Worm (Caenorhabditis elegans): ENCODE measurements around the gene sas-7.

The sas-7 gene

ce11 chrIII:10320788-10321187 lies at the start of gene sas-7:
sas-7 (plus strand) TSS chrIII:10321019.
- no peak for TF ChIP-seq dao-5 (tag; optimal IDR thresholded peaks at IDR 0.05)
- no peak for TF ChIP-seq W03F9.2 (tag; optimal IDR thresholded peaks at IDR 0.05)

- TF ChIP-seq W03F9.2 (tag; optimal IDR thresholded peaks at IDR 0.05), result no peak
These were observed 49.0 kb upstream of the sas-7 start for ce11 chrIII:10271807-10272206.

DNA sequence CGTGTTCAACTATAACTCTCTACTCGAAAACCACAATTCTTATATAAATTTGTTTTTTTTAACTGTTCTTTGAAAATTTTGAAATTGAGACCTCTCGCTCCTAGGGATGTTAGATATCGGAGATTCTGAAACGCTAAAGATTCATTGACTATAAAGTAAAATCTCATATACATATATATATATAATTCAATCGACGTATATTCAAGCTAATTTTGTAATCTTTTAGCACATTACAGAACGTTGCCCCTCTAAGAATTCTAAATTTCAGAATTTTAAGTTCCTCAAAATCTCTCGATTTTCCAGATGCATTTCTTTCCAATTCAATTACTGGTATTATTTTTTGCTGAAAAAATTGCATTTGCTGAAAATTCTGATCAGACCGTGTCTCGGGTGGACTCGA lies 42.0 kb upstream of the sas-7 start, which contains the start of gene pad-2:
Gene pad-2, plus strand, starts transcription at position 301 of the 400 bp plus-strand sequence.
- TF ChIP-seq dao-5 (tag; optimal IDR thresholded peaks at IDR 0.05) (no peak), him-1 (tag; optimal IDR thresholded peaks at IDR 0.05) (no peak), W03F9.2 (tag; optimal IDR thresholded peaks at IDR 0.05) (no peak)

DNA sequence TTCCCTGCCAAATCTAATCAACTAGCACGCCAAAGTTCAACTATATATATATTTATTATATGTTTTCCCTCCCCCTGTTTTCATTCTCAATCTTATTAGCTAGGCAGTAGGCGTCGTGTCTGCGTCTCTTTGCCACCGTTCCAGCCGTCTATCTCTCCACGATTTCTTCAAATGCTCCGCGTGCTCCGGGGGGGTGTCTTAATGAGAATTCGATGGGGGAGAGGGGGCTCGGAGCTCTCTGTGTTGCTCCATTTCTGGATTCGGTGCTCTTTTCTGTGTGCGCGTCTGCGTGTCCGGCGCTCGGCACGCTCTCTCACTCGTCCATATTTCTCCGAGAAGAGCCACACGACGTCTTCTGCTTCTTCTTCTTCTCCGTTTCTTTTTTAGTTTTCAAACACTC lies 36.6 kb upstream of the sas-7 start:
- no peak for TF ChIP-seq W03F9.2 (tag; optimal IDR thresholded peaks at IDR 0.05)
- TF ChIP-seq him-1 (tag; optimal IDR thresholded peaks at IDR 0.05), result peak; percentile 78
- TF ChIP-seq dao-5 (tag; optimal IDR thresholded peaks at IDR 0.05), result no peak

DNA sequence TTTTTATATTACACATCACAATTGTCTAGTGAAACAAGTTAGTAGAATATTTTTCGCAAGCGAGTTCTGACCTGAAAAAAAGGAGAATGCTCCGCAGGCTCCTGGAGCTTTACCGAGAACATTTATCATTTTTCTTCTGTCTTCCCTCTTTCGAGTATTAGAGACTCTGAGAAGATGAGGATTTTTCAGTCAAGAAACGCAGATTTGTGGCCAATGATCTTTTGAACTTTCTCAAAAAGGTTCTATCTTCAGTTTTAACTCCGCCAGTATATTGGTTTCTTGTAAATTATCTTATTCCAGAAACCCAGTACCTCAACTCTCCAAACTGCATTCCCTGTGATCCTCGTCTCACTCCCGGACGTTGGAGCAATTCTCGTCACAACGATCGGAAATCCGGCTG lies 35.2 kb upstream of the sas-7 start, which contains the start of gene K10G9.2:
Gene K10G9.2, plus strand, starts transcription at position 301 of the 400 bp plus-strand sequence.
- no peak for TF ChIP-seq him-1 (tag; optimal IDR thresholded peaks at IDR 0.05)
- TF ChIP-seq W03F9.2 (tag; optimal IDR thresholded peaks at IDR 0.05), result no peak
- no peak for TF ChIP-seq dao-5 (tag; optimal IDR thresholded peaks at IDR 0.05)

DNA sequence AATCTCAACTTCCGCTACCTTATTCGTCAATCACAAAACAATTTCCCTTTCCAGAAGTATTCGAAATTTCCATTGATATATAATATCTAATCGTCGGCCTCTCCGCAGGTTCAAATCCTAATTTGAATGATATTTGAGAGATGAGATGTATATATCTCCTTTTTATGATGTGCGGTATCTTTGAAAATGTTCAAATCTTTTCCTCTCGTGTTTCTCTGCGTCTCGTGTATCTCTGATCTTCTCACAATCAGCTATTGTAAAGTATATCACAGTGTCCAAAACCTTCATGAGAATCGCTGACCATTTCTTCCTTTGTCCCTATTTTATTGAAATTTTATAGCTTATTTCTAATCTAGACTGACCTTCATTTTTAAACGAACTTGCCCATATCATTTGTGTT lies 31.0 kb upstream of the sas-7 start:
- TF ChIP-seq him-1 (tag; optimal IDR thresholded peaks at IDR 0.05) (no peak), W03F9.2 (tag; optimal IDR thresholded peaks at IDR 0.05) (no peak), dao-5 (tag; optimal IDR thresholded peaks at IDR 0.05) (no peak)

- TF ChIP-seq W03F9.2 (tag; optimal IDR thresholded peaks at IDR 0.05), result no peak
- no peak for TF ChIP-seq dao-5 (tag; optimal IDR thresholded peaks at IDR 0.05)
- no peak for TF ChIP-seq him-1 (tag; optimal IDR thresholded peaks at IDR 0.05)
These were observed 30.3 kb upstream of the sas-7 start for ce11 chrIII:10290541-10290940.

DNA sequence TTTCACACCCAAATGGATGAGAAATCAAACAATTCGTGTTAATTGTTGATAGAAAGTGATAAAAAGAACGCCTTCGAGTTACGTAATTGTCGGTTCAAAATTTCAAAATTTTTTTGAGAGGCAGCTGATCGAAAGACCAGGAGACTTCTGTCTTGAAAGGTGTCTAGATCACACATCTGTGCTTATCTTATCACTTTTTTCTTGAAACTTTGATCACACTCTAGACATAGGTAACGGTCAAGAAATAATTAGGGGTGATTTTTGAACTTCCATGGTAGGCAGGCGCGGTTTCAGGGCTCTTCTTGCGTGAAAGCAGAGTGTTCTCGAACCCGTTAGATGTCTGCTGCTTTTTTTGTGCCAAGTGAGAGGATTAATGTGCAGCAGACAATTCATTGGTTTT lies 27.5 kb upstream of the sas-7 start:
- no peak for TF ChIP-seq W03F9.2 (tag; optimal IDR thresholded peaks at IDR 0.05)
- TF ChIP-seq him-1 (tag; optimal IDR thresholded peaks at IDR 0.05), result no peak
- TF ChIP-seq dao-5 (tag; optimal IDR thresholded peaks at IDR 0.05), result no peak

DNA sequence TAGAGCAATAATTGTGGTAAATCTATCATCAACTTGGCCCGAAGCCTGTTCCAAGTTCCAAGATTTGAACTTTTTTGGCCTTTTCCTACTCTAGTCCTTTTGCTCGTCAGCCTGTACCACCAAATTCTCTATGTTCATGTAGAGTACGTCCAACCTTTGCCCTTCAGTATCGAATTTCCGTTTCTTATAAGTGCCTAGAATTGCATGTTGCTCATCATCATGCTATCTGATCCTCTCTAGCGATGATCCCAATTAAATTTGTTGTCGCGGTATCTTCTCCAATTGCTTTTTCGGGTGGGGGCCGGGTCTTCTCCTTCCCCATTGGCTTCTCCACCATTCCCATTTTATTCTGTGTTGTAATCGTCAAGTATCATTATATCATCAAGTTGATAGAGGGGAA lies 26.9 kb upstream of the sas-7 start:
- TF ChIP-seq W03F9.2 (tag; optimal IDR thresholded peaks at IDR 0.05) (no peak), him-1 (tag; optimal IDR thresholded peaks at IDR 0.05) (no peak), dao-5 (tag; optimal IDR thresholded peaks at IDR 0.05) (no peak)

DNA sequence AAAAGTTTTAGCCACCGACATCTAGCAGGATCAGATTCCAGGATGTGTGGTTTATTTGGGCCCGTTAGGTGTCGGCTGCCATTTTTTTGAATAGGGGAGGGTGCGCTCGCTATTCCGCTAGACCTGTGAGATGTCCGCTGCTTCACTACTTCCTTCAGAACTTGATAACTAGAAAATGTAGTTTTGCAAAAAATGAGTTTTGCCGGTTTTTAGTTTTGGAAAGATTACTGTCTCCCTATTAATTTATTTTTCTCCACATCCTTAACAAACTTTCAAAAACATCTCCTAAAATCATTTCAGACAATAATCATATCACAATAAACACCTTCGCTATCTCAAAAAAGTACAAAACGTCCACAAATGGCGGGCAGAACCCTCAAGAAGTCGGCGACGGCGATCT lies 26.0 kb upstream of the sas-7 start, which contains the start of gene vglu-2:
Gene vglu-2, plus strand, starts transcription at position 301 of the 400 bp plus-strand sequence.
- TF ChIP-seq W03F9.2 (tag; optimal IDR thresholded peaks at IDR 0.05) (no peak), dao-5 (tag; optimal IDR thresholded peaks at IDR 0.05) (no peak), him-1 (tag; optimal IDR thresholded peaks at IDR 0.05) (no peak)

DNA sequence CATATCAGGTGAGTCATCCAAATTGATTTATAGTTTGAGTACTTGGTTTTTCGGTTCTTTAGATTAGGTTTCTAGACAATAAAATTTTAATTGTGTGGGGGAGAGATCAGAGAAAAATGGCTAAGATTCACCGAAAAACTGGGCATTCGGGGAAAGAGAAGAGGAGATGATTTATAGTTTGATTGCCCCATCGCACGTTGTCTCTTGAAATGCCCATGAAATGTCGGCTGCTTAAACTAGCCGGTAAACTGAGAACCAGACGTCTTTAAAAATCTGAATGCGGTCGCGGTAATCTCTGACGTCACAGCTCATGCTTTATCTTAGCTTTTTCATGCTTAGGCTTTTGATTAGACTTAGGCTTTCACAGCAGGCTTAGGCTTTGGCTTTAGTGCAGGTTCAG lies 23.9 kb upstream of the sas-7 start:
- TF ChIP-seq him-1 (tag; optimal IDR thresholded peaks at IDR 0.05) (no peak), W03F9.2 (tag; optimal IDR thresholded peaks at IDR 0.05) (no peak), dao-5 (tag; optimal IDR thresholded peaks at IDR 0.05) (no peak)

DNA sequence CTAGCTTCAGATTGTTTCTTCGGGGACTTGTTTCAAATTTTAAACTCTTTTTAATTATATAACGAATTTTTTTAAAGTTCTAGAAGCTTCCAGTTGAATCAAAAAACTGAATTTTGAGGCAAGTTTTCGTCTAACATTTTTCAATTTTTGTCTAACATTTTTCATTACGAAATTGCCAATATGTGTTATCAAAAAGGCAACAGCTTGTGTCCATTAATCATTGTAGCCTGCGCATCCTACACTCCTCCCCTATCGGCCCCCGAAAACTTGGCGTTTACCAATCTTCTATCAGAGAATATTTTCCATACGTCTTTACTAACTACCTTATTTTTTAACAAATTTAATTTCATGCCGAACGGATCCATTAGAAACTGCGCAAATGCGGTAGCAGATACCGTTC lies 20.7 kb upstream of the sas-7 start, which contains the start of gene vglu-3:
Gene vglu-3, plus strand, starts transcription at position 301 of the 400 bp plus-strand sequence.
- no peak for TF ChIP-seq W03F9.2 (tag; optimal IDR thresholded peaks at IDR 0.05)
- no peak for TF ChIP-seq him-1 (tag; optimal IDR thresholded peaks at IDR 0.05)
- no peak for TF ChIP-seq dao-5 (tag; optimal IDR thresholded peaks at IDR 0.05)

DNA sequence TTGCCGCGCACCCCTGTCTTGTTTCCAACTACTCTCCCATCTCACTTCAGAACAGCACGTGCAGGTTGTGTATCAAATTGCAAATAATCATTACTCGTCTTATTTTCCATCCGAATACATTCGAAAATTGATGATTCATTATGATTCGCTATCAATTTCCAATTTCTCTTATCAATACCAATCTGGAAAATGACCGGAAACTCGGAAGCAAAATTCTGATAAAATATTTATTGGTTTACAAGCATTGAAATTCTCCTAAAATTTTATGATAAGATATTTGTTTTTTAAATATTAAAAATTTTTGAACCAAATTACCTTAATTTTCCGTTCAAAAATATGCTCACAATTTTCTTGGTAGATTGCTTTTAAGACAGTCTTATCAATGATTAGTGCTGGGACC lies 15.5 kb upstream of the sas-7 start:
- TF ChIP-seq W03F9.2 (tag; optimal IDR thresholded peaks at IDR 0.05) (no peak), him-1 (tag; optimal IDR thresholded peaks at IDR 0.05) (no peak), dao-5 (tag; optimal IDR thresholded peaks at IDR 0.05) (no peak)

DNA sequence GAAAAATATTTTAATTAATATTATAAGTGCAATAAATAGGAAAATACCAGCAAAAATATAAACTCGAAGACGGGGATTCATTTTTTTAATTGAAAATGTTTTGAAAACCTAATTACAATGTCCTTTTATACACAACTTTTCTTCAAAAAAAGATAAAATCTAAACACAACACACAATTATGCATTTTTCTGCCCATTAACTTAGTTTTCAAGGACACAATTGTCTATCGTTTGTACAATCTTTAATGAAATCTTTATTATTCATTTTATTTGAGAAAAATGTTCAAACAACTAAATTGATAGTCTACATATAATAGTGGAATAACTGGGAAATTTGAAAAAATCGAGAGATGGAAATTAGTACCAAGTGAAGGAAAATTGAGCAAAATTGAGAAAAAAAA lies 14.8 kb upstream of the sas-7 start, which contains the start of gene T07A5.1:
Gene T07A5.1, minus strand, starts transcription at position 149 of the 400 bp plus-strand sequence.
- TF ChIP-seq W03F9.2 (tag; optimal IDR thresholded peaks at IDR 0.05), result no peak
- TF ChIP-seq him-1 (tag; optimal IDR thresholded peaks at IDR 0.05), result no peak
- no peak for TF ChIP-seq dao-5 (tag; optimal IDR thresholded peaks at IDR 0.05)

- no peak for TF ChIP-seq dao-5 (tag; optimal IDR thresholded peaks at IDR 0.05)
- no peak for TF ChIP-seq him-1 (tag; optimal IDR thresholded peaks at IDR 0.05)
- TF ChIP-seq W03F9.2 (tag; optimal IDR thresholded peaks at IDR 0.05), result no peak
These were observed 9.8 kb upstream of the sas-7 start, which contains the start of gene T07A5.7 for ce11 chrIII:10311016-10311415. T07A5.7 (minus strand) TSS chrIII:10311116.
